Worm (Caenorhabditis elegans) whole organism, L1 larva: Measurements from ENCODE around the gene T02C5.1.
A peak's percentile ranks its signal among the peaks of the same experiment; 100 is the strongest.

ENCODE experiments used
- C34B4.2 ChIP-seq: sonication (generic microtip); optimal IDR thresholded peaks from 2 replicates; lab custom pipeline; 2017; ENCODE audit warnings: mild to moderate bottlenecking, missing genetic modification characterization, missing compliant biosample characterization
- alr-1 ChIP-seq: fragments of 200-800 bp; sonication (Bioruptor generic); optimal IDR thresholded peaks from 2 replicates; lab custom pipeline; 2018; ENCODE audit warnings: borderline replicate concordance, mild to moderate bottlenecking, missing genetic modification characterization, missing compliant biosample characterization
- blmp-1 ChIP-seq: fragments of 150-350 bp; optimal IDR thresholded peaks from 2 replicates; lab custom pipeline; 2014; ENCODE audit warnings: missing biosample characterization, missing genetic modification characterization
- ceh-8 ChIP-seq: fragments of 200-800 bp; sonication (Bioruptor generic); optimal IDR thresholded peaks from 2 replicates; lab custom pipeline; 2018; ENCODE audit warnings: mild to moderate bottlenecking, missing genetic modification characterization, moderate library complexity, missing compliant biosample characterization
- ces-1 ChIP-seq: fragments of 150-350 bp; optimal IDR thresholded peaks from 2 replicates; lab custom pipeline; 2014; ENCODE audit warnings: missing biosample characterization, missing genetic modification reagents, missing genetic modification characterization
- dpl-1 ChIP-seq, 3 experiments: fragments of 150-350 bp in 2 of 3; sonication (generic microtip) in 1 of 3; optimal IDR thresholded peaks; 2 replicates each; lab custom pipeline; 2014 to 2017; ENCODE audit warnings: missing biosample characterization in 3 of 3, missing genetic modification characterization in 3 of 3, missing genetic modification reagents in 3 of 3
- efl-1 ChIP-seq, 4 experiments: fragments of 150-350 bp; optimal IDR thresholded peaks in 3 of 4; peaks in 1 of 4; 1 replicate in 1 of 4; 2 replicates in 3 of 4; lab custom pipeline; 2014; ENCODE audit warnings: missing biosample characterization in 2 of 4, missing genetic modification characterization in 2 of 4, missing genetic modification reagents in 2 of 4
- efl-3 ChIP-seq: fragments of 200-800 bp; sonication (Bioruptor generic); optimal IDR thresholded peaks from 2 replicates; lab custom pipeline; 2018; ENCODE audit warnings: mild to moderate bottlenecking, missing genetic modification characterization, missing compliant biosample characterization
- elt-3 ChIP-seq, 6 experiments: fragments of 150-350 bp in 1 of 6; sonication (generic microtip); optimal IDR thresholded peaks; 2 replicates each; lab custom pipeline; 2017 to 2018; ENCODE audit warnings: missing biosample characterization in 6 of 6, missing genetic modification characterization in 6 of 6, inconsistent platforms in 1 of 6
- fkh-10 ChIP-seq: sonication (generic microtip); optimal IDR thresholded peaks from 2 replicates; lab custom pipeline; 2017; ENCODE audit warnings: missing biosample characterization, missing genetic modification reagents, missing genetic modification characterization
- fkh-4 ChIP-seq: sonication (generic microtip); optimal IDR thresholded peaks from 2 replicates; lab custom pipeline; 2016; ENCODE audit warnings: missing compliant biosample characterization, missing genetic modification characterization, borderline replicate concordance
- hlh-17 ChIP-seq: fragments of 200-800 bp; sonication (Bioruptor generic); optimal IDR thresholded peaks from 2 replicates; lab custom pipeline; 2018; ENCODE audit warnings: missing genetic modification characterization, mild to moderate bottlenecking, missing compliant biosample characterization, moderate library complexity, borderline replicate concordance
- jun-1 ChIP-seq: fragments of 150-350 bp; optimal IDR thresholded peaks from 2 replicates; lab custom pipeline; 2014; ENCODE audit warnings: missing biosample characterization, missing genetic modification reagents, missing genetic modification characterization
- lin-14 ChIP-seq: fragments of 200-800 bp; sonication (Bioruptor generic); optimal IDR thresholded peaks from 2 replicates; lab custom pipeline; 2018; ENCODE audit warnings: mild to moderate bottlenecking, missing genetic modification characterization, moderate library complexity, missing compliant biosample characterization
- lir-3 ChIP-seq: sonication (generic microtip); optimal IDR thresholded peaks from 2 replicates; lab custom pipeline; 2016; ENCODE audit warnings: mild to moderate bottlenecking, missing genetic modification characterization, moderate library complexity, missing compliant biosample characterization; ENCODE audit not compliant: poor library complexity
- lsy-2 ChIP-seq, 2 experiments: fragments of 150-350 bp; optimal IDR thresholded peaks; 2 replicates each; lab custom pipeline; 2014; ENCODE audit warnings: missing biosample characterization in 2 of 2, missing genetic modification characterization in 2 of 2
- mdl-1 ChIP-seq, 2 experiments: fragments of 150-350 bp; optimal IDR thresholded peaks; 2 replicates each; lab custom pipeline; 2014 to 2017; ENCODE audit warnings: missing biosample characterization in 2 of 2, missing genetic modification characterization in 2 of 2, inconsistent platforms in 1 of 2
- mep-1 ChIP-seq: fragments of 150-350 bp; optimal IDR thresholded peaks from 2 replicates; lab custom pipeline; 2014; ENCODE audit warnings: missing biosample characterization, missing genetic modification characterization
- nhr-11 ChIP-seq: fragments of 150-350 bp; optimal IDR thresholded peaks from 2 replicates; lab custom pipeline; 2014; ENCODE audit warnings: missing biosample characterization, missing genetic modification characterization
- nhr-12 ChIP-seq: sonication (generic microtip); optimal IDR thresholded peaks from 2 replicates; lab custom pipeline; 2017; ENCODE audit warnings: missing biosample characterization, missing genetic modification characterization
- nhr-237 ChIP-seq: fragments of 150-350 bp; optimal IDR thresholded peaks from 2 replicates; lab custom pipeline; 2014; ENCODE audit warnings: missing biosample characterization, missing genetic modification characterization
- nhr-71 ChIP-seq: sonication (generic microtip); optimal IDR thresholded peaks from 2 replicates; lab custom pipeline; 2016; ENCODE audit warnings: mild to moderate bottlenecking, missing genetic modification characterization, moderate library complexity, missing compliant biosample characterization
- nhr-77 ChIP-seq: fragments of 150-350 bp; optimal IDR thresholded peaks from 2 replicates; lab custom pipeline; 2014; ENCODE audit warnings: missing biosample characterization, missing genetic modification characterization
- nhr-85 ChIP-seq: sonication (generic microtip); peaks from one replicate; lab custom pipeline; 2016; ENCODE audit warnings: missing genetic modification characterization, inconsistent platforms, missing compliant biosample characterization
- nhr-90 ChIP-seq: sonication (generic microtip); optimal IDR thresholded peaks from 2 replicates; lab custom pipeline; 2016; ENCODE audit warnings: mild to moderate bottlenecking, missing genetic modification characterization, missing compliant biosample characterization; ENCODE audit not compliant: poor library complexity
- pag-3 ChIP-seq: sonication (generic microtip); optimal IDR thresholded peaks from 2 replicates; lab custom pipeline; 2017; ENCODE audit warnings: missing genetic modification characterization, mild to moderate bottlenecking, missing compliant biosample characterization, antibody characterized with exemption, borderline replicate concordance; ENCODE audit not compliant: insufficient read depth
- pqm-1 ChIP-seq: sonication (generic microtip); optimal IDR thresholded peaks from 3 replicates; lab custom pipeline; 2017; ENCODE audit warnings: missing biosample characterization, missing genetic modification characterization
- rnt-1 ChIP-seq: sonication (generic microtip); optimal IDR thresholded peaks from 2 replicates; lab custom pipeline; 2016; ENCODE audit warnings: mild to moderate bottlenecking, missing genetic modification characterization, moderate library complexity, missing compliant biosample characterization
- sptf-1 ChIP-seq: fragments of 150-350 bp; optimal IDR thresholded peaks from 2 replicates; lab custom pipeline; 2014; ENCODE audit warnings: missing biosample characterization, missing genetic modification characterization
- tlp-1 ChIP-seq: fragments of 150-350 bp; optimal IDR thresholded peaks from 2 replicates; lab custom pipeline; 2014; ENCODE audit warnings: missing biosample characterization, missing genetic modification characterization
- unc-130 ChIP-seq: fragments of 150-350 bp; optimal IDR thresholded peaks from 2 replicates; lab custom pipeline; 2017; ENCODE audit warnings: missing biosample characterization, missing genetic modification characterization, inconsistent platforms
- unc-62 ChIP-seq: fragments of 150-350 bp; optimal IDR thresholded peaks from 2 replicates; lab custom pipeline; 2014; ENCODE audit warnings: missing biosample characterization, missing genetic modification reagents, missing genetic modification characterization
- unc-86 ChIP-seq: sonication (generic microtip); optimal IDR thresholded peaks from 2 replicates; lab custom pipeline; 2016; ENCODE audit warnings: missing genetic modification characterization, missing compliant biosample characterization
- vab-15 ChIP-seq: sonication (generic microtip); optimal IDR thresholded peaks from 2 replicates; lab custom pipeline; 2017; ENCODE audit warnings: missing genotype, mild to moderate bottlenecking, missing genetic modification characterization, missing compliant biosample characterization
- ztf-11 ChIP-seq, 2 experiments: sonication (generic microtip); optimal IDR thresholded peaks; 2 replicates each; lab custom pipeline; 2016 to 2017; ENCODE audit warnings: missing genetic modification characterization in 2 of 2, missing biosample characterization in 1 of 2, missing compliant biosample characterization in 1 of 2

T02C5.1 gene

DNA sequence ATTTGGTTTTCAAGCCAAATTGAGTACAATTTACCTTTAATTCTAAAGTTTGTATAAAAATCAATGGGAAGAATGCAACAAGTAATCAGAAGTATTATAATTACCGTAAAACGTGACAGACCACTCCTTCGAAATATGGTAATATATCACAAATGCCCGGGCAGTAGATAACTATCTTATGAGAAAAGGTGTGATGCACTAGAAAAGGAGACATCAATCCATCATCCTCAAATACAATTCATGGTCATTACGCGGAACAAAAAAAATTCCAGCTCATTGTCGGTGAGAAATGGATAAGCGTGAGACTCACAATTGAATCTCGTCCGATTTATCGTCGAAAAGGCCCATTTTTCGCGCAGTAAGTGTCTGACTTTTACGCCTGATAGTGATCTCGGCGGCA, 14.5 kb downstream of the T02C5.1 start (continued):
- TF ChIP-seq ces-1 (GFP tag; lab: Kevin White, UChicago) (no peak), vab-15 (tag; lab: Kevin White, UChicago) (no peak), mdl-1 (tag; optimal IDR thresholded peaks at IDR 0.05; lab: Kevin White, UChicago) (no peak), nhr-77 (tag; lab: Kevin White, UChicago) (no peak), dpl-1 (GFP tag; optimal IDR thresholded peaks at IDR 0.05; lab: Kevin White, UChicago) (no peak), efl-3 (peak; percentile 16), ztf-11 (tag; optimal IDR thresholded peaks at IDR 0.05; lab: Kevin White, UChicago) (no peak), jun-1 (no peak), C34B4.2 (no peak), elt-3 (tag; optimal IDR thresholded peaks at IDR 0.05; lab: Kevin White, UChicago) (no peak), lir-3 (tag; lab: Kevin White, UChicago) (no peak), ceh-8 (GFP tag; lab: Kevin White, UChicago) (no peak), mep-1 (tag; lab: Kevin White, UChicago) (peak; percentile 4)
- TF ChIP-seq, all 84 proteins: peak for 10

- TF ChIP-seq lin-14 (GFP tag; lab: Kevin White, UChicago) (peak; percentile 12), unc-130 (no peak), efl-1 (optimal IDR thresholded peaks at IDR 0.05; lab: Kevin White, UChicago) (no peak), efl-1 (GFP tag; optimal IDR thresholded peaks at IDR 0.05 in 1 of 2; lab: Kevin White, UChicago) (peak in 1 of 2 experiments; percentile 88), blmp-1 (tag; lab: Kevin White, UChicago) (peak; percentile 67), fkh-4 (tag; lab: Kevin White, UChicago) (no peak), nhr-85 (tag; lab: Kevin White, UChicago) (peak; percentile 67)
These were observed 18.3 kb downstream of the T02C5.1 start for ce11 chrX:2712984-2713383.

- TF ChIP-seq tlp-1 (tag; lab: Kevin White, UChicago) (no peak), efl-3 (no peak), fkh-10 (GFP tag; lab: Kevin White, UChicago) (peak; percentile 86), pqm-1 (tag; lab: Kevin White, UChicago) (no peak), sptf-1 (no peak), alr-1 (tag; lab: Kevin White, UChicago) (no peak), lin-14 (GFP tag; lab: Kevin White, UChicago) (peak; percentile 57), nhr-237 (no peak), rnt-1 (no peak), unc-86 (tag; lab: Kevin White, UChicago) (no peak)
These were observed 33.0 kb downstream of the T02C5.1 start for ce11 chrX:2727681-2728080.

DNA sequence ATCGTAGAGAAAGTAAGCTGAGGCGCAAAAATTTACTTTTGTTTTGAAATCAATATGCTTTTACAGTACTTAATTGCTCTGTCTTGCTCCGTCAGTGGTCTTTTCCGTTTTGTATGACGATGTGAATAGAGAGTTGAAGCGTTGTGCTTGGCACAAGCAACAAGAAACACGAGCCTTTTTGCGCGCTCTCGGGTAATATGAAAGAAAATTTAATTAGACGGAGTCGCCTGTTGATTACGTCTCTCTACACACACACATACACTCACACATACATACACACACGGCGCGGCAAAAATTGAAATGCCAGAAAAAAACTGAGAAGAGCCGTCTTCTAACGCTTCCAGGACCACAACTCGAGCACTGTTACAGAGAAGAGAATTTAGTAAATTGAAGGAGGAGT, 35.1 kb downstream of the T02C5.1 start:
- TF ChIP-seq nhr-85 (tag; lab: Kevin White, UChicago) (no peak), ceh-8 (GFP tag; lab: Kevin White, UChicago) (peak; percentile 11), efl-3 (no peak), rnt-1 (no peak), pag-3 (tag; lab: Kevin White, UChicago) (no peak), lin-14 (GFP tag; lab: Kevin White, UChicago) (peak; percentile 68), ces-1 (GFP tag; lab: Kevin White, UChicago) (peak; percentile 66), lsy-2 (tag; optimal IDR thresholded peaks at IDR 0.05; lab: Kevin White, UChicago) (no peak), mdl-1 (tag; optimal IDR thresholded peaks at IDR 0.05; lab: Kevin White, UChicago) (no peak), nhr-12 (tag; lab: Kevin White, UChicago) (no peak), unc-62 (GFP tag; lab: Kevin White, UChicago) (no peak), fkh-10 (GFP tag; lab: Kevin White, UChicago) (peak; percentile 63), hlh-17 (GFP tag; lab: Kevin White, UChicago) (no peak), nhr-71 (tag; lab: Kevin White, UChicago) (peak; percentile 21), nhr-11 (tag; lab: Kevin White, UChicago) (no peak), nhr-90 (tag; lab: Kevin White, UChicago) (no peak), nhr-237 (no peak), nhr-77 (tag; lab: Kevin White, UChicago) (no peak)
